Fruit fly (Drosophila melanogaster) S2 (cell line): ENCODE results near the gene CG3587.

Source experiments
- CG8478 ChIP-seq: fragments of >200 bp; optimal IDR thresholded peaks from 2 replicates; lab custom pipeline; 2018
- CTCF ChIP-seq, 2 experiments: fragments of >200 bp; optimal IDR thresholded peaks; 2 replicates each; lab custom pipeline; 2018

dm6 chrX:1899445-1900085 lies 40.5 kb upstream of the CG3587 start:
- TF ChIP-seq CG8478 (lab: Kevin White, UChicago) (no peak), CTCF (optimal IDR thresholded peaks at IDR 0.05; lab: Kevin White, UChicago) (no peak)
